Fruit fly (Drosophila melanogaster) whole organism, wandering third instar larva: ENCODE results near the gene CG9391.

Source experiments
- Abd-B ChIP-seq: fragments of >200 bp; optimal IDR thresholded peaks from 2 replicates; lab custom pipeline; 2017; ENCODE audit warnings: missing biosample characterization, missing genetic modification characterization
- CG32264 ChIP-seq: fragments of 200-800 bp; sonication (Bioruptor generic); optimal IDR thresholded peaks from 2 replicates; lab custom pipeline; 2016; ENCODE audit warnings: missing biosample characterization, missing genetic modification characterization
- CG9705 ChIP-seq: fragments of 200-800 bp; sonication (Bioruptor generic); optimal IDR thresholded peaks from 2 replicates; lab custom pipeline; 2018; ENCODE audit warnings: missing biosample characterization, mild to moderate bottlenecking, missing genetic modification characterization
- CrebA ChIP-seq: fragments of 200-800 bp; sonication (Bioruptor generic); optimal IDR thresholded peaks from 2 replicates; lab custom pipeline; 2016; ENCODE audit warnings: missing biosample characterization, mild to moderate bottlenecking, missing genetic modification characterization, borderline replicate concordance
- Dfd ChIP-seq: fragments of >200 bp; optimal IDR thresholded peaks from 2 replicates; lab custom pipeline; 2017; ENCODE audit warnings: missing biosample characterization, missing genetic modification characterization
- Dif ChIP-seq: fragments of 200-275, 200-300 bp; sonication (Bioruptor generic); optimal IDR thresholded peaks from 2 replicates; lab custom pipeline; 2018; ENCODE audit warnings: missing biosample characterization, missing genetic modification characterization; ENCODE audit not compliant: partially characterized antibody
- GATAd ChIP-seq: sonication (Bioruptor generic); optimal IDR thresholded peaks from 2 replicates; lab custom pipeline; 2016; ENCODE audit warnings: missing biosample characterization, missing genetic modification characterization
- HLH106 ChIP-seq: fragments of 200-800 bp; optimal IDR thresholded peaks from 3 replicates; lab custom pipeline; 2019; ENCODE audit warnings: missing biosample characterization, mild to moderate bottlenecking, missing genetic modification characterization, moderate library complexity
- Hnf4 ChIP-seq: fragments of 200-800 bp; sonication (Bioruptor generic); optimal IDR thresholded peaks from 2 replicates; lab custom pipeline; 2016; ENCODE audit warnings: missing biosample characterization, mild to moderate bottlenecking, missing genetic modification characterization
- Hr78 ChIP-seq: fragments of >200 bp; optimal IDR thresholded peaks from 2 replicates; lab custom pipeline; 2017; ENCODE audit warnings: missing biosample characterization, missing genetic modification characterization
- Hr83 ChIP-seq: fragments of 200-300 bp; sonication (Bioruptor generic); optimal IDR thresholded peaks from 2 replicates; lab custom pipeline; 2016; ENCODE audit warnings: missing biosample characterization, mild to moderate bottlenecking, missing genetic modification characterization, moderate library complexity; ENCODE audit not compliant: poor library complexity, severe bottlenecking
- Jra ChIP-seq: sonication (Bioruptor generic); optimal IDR thresholded peaks from 2 replicates; lab custom pipeline; 2016; ENCODE audit warnings: missing biosample characterization, missing genetic modification characterization
- Mio ChIP-seq: sonication (Bioruptor generic); optimal IDR thresholded peaks from 2 replicates; lab custom pipeline; 2016; ENCODE audit warnings: missing biosample characterization, missing genetic modification characterization
- Myc ChIP-seq: fragments of >200 bp; optimal IDR thresholded peaks from 2 replicates; lab custom pipeline; 2017
- N ChIP-seq: fragments of >200 bp; optimal IDR thresholded peaks from 2 replicates; lab custom pipeline; 2018; ENCODE audit warnings: missing biosample characterization, missing external identifiers, missing genetic modification characterization
- OdsH ChIP-seq: fragments of 200-800 bp; sonication (Bioruptor generic); optimal IDR thresholded peaks from 2 replicates; lab custom pipeline; 2016; ENCODE audit warnings: missing biosample characterization, mild to moderate bottlenecking, missing genetic modification characterization
- Rel ChIP-seq, 2 experiments: fragments of 200-800 bp; sonication (Bioruptor generic) in 1 of 2; optimal IDR thresholded peaks; 2 replicates in 1 of 2; 3 replicates in 1 of 2; lab custom pipeline; 2016 to 2019; ENCODE audit warnings: mild to moderate bottlenecking in 2 of 2, missing biosample characterization in 2 of 2, missing genetic modification characterization in 2 of 2, moderate library complexity in 1 of 2
- Sp1 ChIP-seq: fragments of 200-800 bp; sonication (Bioruptor generic); optimal IDR thresholded peaks from 3 replicates; lab custom pipeline; 2019; ENCODE audit warnings: missing biosample characterization, mild to moderate bottlenecking, missing genetic modification characterization, moderate library complexity
- Vsx2 ChIP-seq: fragments of 200-300, 225-300 bp; sonication (Bioruptor generic); optimal IDR thresholded peaks from 2 replicates; lab custom pipeline; 2018; ENCODE audit warnings: missing biosample characterization, missing genetic modification characterization; ENCODE audit not compliant: partially characterized antibody
- br ChIP-seq: fragments of 200-800 bp; sonication (Bioruptor generic); optimal IDR thresholded peaks from 2 replicates; lab custom pipeline; 2016; ENCODE audit warnings: missing biosample characterization, missing genetic modification characterization
- brk ChIP-seq: fragments of 200-800 bp; sonication (Bioruptor generic); optimal IDR thresholded peaks from 2 replicates; lab custom pipeline; 2016; ENCODE audit warnings: missing biosample characterization, mild to moderate bottlenecking, missing genetic modification characterization
- dl ChIP-seq, 2 experiments: fragments of 175-275, 200-275 bp in 1 of 2; fragments of 200-275 bp in 1 of 2; sonication (Bioruptor generic); optimal IDR thresholded peaks; lab custom pipeline; 2018; ENCODE audit warnings: mild to moderate bottlenecking in 2 of 2, missing biosample characterization in 2 of 2, missing genetic modification characterization in 2 of 2, moderate library complexity in 2 of 2; ENCODE audit not compliant: partially characterized antibody in 2 of 2, insufficient read depth in 1 of 2
- dmrt93B ChIP-seq: fragments of 200-800 bp; sonication (Bioruptor generic); optimal IDR thresholded peaks from 2 replicates; lab custom pipeline; 2018; ENCODE audit warnings: missing biosample characterization, mild to moderate bottlenecking, missing genetic modification characterization
- dsf ChIP-seq: sonication (Bioruptor generic); optimal IDR thresholded peaks from 2 replicates; lab custom pipeline; 2016; ENCODE audit warnings: missing biosample characterization, missing genetic modification characterization, borderline replicate concordance
- foxo ChIP-seq, 2 experiments: fragments of 200-800 bp; sonication (Bioruptor generic); optimal IDR thresholded peaks; 2 replicates in 1 of 2; 3 replicates in 1 of 2; lab custom pipeline; 2016 to 2017; ENCODE audit warnings: missing biosample characterization in 2 of 2, missing genetic modification characterization in 2 of 2
- fru ChIP-seq: fragments of 200-800 bp; sonication (Bioruptor generic); optimal IDR thresholded peaks from 3 replicates; lab custom pipeline; 2016; ENCODE audit warnings: missing biosample characterization, mild to moderate bottlenecking, missing genetic modification characterization
- h ChIP-seq: fragments of 200-800 bp; sonication (Bioruptor generic); optimal IDR thresholded peaks from 3 replicates; lab custom pipeline; 2016; ENCODE audit warnings: missing biosample characterization, mild to moderate bottlenecking, missing genetic modification characterization
- jim ChIP-seq: fragments of 175-275, 200-325 bp; sonication (Bioruptor generic); optimal IDR thresholded peaks from 2 replicates; lab custom pipeline; 2016; ENCODE audit warnings: missing biosample characterization, mild to moderate bottlenecking, missing genetic modification characterization
- lola ChIP-seq: fragments of >200 bp; optimal IDR thresholded peaks from 2 replicates; lab custom pipeline; 2017; ENCODE audit warnings: missing biosample characterization, missing genetic modification characterization
- pan ChIP-seq: fragments of >200 bp; optimal IDR thresholded peaks from 2 replicates; lab custom pipeline; 2017
- psq ChIP-seq: fragments of 200-800 bp; sonication (Bioruptor generic); optimal IDR thresholded peaks from 3 replicates; lab custom pipeline; 2017; ENCODE audit warnings: missing biosample characterization, mild to moderate bottlenecking, missing genetic modification characterization, moderate library complexity
- rgr ChIP-seq: fragments of 200-800 bp; sonication (Bioruptor generic); optimal IDR thresholded peaks from 3 replicates; lab custom pipeline; 2016; ENCODE audit warnings: missing biosample characterization, mild to moderate bottlenecking, missing genetic modification characterization
- sv ChIP-seq: fragments of 200-800 bp; sonication (Bioruptor generic); optimal IDR thresholded peaks from 3 replicates; lab custom pipeline; 2016; ENCODE audit warnings: missing biosample characterization, missing genetic modification characterization
- tai ChIP-seq: sonication (Bioruptor generic); optimal IDR thresholded peaks from 2 replicates; lab custom pipeline; 2016; ENCODE audit warnings: missing biosample characterization, missing genetic modification characterization
- usp ChIP-seq: fragments of >200 bp; optimal IDR thresholded peaks from 2 replicates; lab custom pipeline; 2017; ENCODE audit warnings: missing biosample characterization, missing genetic modification characterization
- woc ChIP-seq: sonication (Bioruptor generic); optimal IDR thresholded peaks from 2 replicates; lab custom pipeline; 2016; ENCODE audit warnings: missing biosample characterization, mild to moderate bottlenecking, missing genetic modification characterization

CG9391 gene

DNA sequence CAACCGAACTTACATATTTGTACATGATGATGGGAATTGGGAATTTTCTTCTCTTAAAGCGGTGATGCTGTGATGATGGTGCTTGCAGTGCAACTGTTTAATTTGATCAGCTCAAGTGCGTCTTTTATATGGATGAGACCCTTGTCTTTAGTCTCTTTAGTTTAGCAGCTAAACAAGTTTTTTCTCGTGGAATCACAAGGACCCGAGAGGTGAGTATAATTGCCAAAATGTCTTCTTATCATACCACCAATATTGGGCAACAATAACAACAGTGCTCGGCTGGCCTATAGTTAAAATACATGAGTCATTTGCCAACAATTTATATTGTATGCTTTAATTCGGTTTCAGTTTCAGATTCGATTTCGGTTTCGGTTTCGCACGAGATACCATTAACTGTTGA lies 29.6 kb upstream of the CG9391 start, which contains the start of gene Edg78E:
TSS of gene Edg78E (minus strand) at position 101 of the 400 bp plus-strand sequence.
- TF ChIP-seq psq: no peak
- TF ChIP-seq Dfd (GFP tag; lab: Kevin White, UChicago): no peak
- no peak for TF ChIP-seq CrebA (GFP tag; lab: Kevin White, UChicago)
- TF ChIP-seq Dif (GFP tag; lab: Kevin White, UChicago): no peak
- no peak for TF ChIP-seq Abd-B (GFP tag; lab: Kevin White, UChicago)
- TF ChIP-seq Hr83: no peak
- no peak for TF ChIP-seq Rel (GFP tag; optimal IDR thresholded peaks at IDR 0.05; lab: Kevin White, UChicago)
- TF ChIP-seq Rel (tag; optimal IDR thresholded peaks at IDR 0.05; lab: Kevin White, UChicago): no peak
- TF ChIP-seq GATAd: no peak
- no peak for TF ChIP-seq foxo (GFP tag; optimal IDR thresholded peaks at IDR 0.05; lab: Kevin White, UChicago)
- no peak for TF ChIP-seq HLH106 (tag; lab: Kevin White, UChicago)
- no peak for TF ChIP-seq CG32264
- no peak for TF ChIP-seq dsf (GFP tag; lab: Kevin White, UChicago)
- TF ChIP-seq woc (GFP tag; lab: Kevin White, UChicago): no peak
- TF ChIP-seq jim (GFP tag; lab: Kevin White, UChicago): no peak
- no peak for TF ChIP-seq h (GFP tag; lab: Kevin White, UChicago)

DNA sequence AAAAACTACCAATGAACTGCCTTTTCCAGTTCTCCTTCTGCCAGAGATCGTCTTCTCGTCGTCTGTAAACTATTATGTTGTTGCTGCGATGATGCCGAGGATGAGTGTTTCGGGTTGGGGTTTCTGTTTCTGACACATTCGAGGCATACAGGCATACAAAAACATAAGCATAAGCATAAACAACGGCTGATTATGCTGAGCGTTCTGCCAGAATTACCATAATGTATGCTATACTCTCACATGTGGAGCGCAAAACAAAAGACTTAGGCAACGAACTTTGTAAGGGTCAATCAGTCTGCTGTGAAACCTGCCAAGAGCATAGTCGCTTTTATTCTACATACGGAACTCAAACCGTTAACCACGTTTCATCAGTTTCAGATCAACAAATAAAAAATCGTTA lies 26.1 kb upstream of the CG9391 start, which contains the start of gene Cpr78Cb:
TSS of gene Cpr78Cb (plus strand) at position 291 of the 400 bp plus-strand sequence.
- TF ChIP-seq lola (no peak), Hr83 (no peak), sv (GFP tag; lab: Kevin White, UChicago) (no peak), Myc (no peak), Rel (GFP tag; optimal IDR thresholded peaks at IDR 0.05; lab: Kevin White, UChicago) (no peak), Rel (tag; optimal IDR thresholded peaks at IDR 0.05; lab: Kevin White, UChicago) (no peak), br (GFP tag; lab: Kevin White, UChicago) (no peak), usp (GFP tag; lab: Kevin White, UChicago) (no peak), dl (GFP tag; optimal IDR thresholded peaks at IDR 0.05; lab: Kevin White, UChicago; ENCODE audit: insufficient read depth in 1 of 2, partially characterized antibody in 2 of 2) (no peak), Dif (GFP tag; lab: Kevin White, UChicago) (no peak), Hnf4 (no peak), rgr (GFP tag; lab: Kevin White, UChicago) (no peak), dmrt93B (GFP tag; lab: Kevin White, UChicago) (no peak), fru (GFP tag; lab: Kevin White, UChicago) (no peak), psq (no peak), woc (GFP tag; lab: Kevin White, UChicago) (no peak), CG9705 (GFP tag; lab: Kevin White, UChicago) (no peak)

DNA sequence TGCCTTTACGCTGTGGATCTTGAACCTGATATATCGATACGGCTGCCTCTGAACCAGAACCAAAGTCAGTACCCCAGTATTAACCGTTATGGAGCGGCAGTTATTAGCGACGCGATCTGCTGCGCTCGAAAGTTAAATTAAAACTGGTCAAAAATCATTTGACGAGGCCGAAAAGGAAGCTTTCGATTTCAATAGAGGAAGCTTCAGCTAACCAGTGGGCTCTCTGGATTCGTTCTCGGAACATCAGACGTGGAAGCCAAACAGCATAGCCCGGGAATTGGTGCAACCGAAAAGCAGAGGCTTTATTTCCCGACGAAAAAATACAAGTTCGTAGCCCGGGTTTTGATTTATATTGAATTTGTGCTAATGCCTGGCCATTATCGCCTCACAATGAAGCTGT lies 24.6 kb upstream of the CG9391 start, which contains the start of gene Cpr78Ca:
TSS of gene Cpr78Ca (minus strand) at position 101 of the 400 bp plus-strand sequence.
- TF ChIP-seq dmrt93B (GFP tag; lab: Kevin White, UChicago) (no peak), dl (GFP tag; optimal IDR thresholded peaks at IDR 0.05; lab: Kevin White, UChicago; ENCODE audit: insufficient read depth in 1 of 2, partially characterized antibody in 2 of 2) (no peak), CG9705 (GFP tag; lab: Kevin White, UChicago) (no peak), Sp1 (GFP tag; lab: Kevin White, UChicago) (no peak), Myc (no peak), dsf (GFP tag; lab: Kevin White, UChicago) (no peak), Hr78 (GFP tag; lab: Kevin White, UChicago) (no peak), N (GFP tag; lab: Kevin White, UChicago) (no peak), GATAd (no peak), CG32264 (no peak), brk (GFP tag; lab: Kevin White, UChicago) (no peak), Dif (GFP tag; lab: Kevin White, UChicago) (no peak), Hnf4 (no peak), sv (GFP tag; lab: Kevin White, UChicago) (no peak), rgr (GFP tag; lab: Kevin White, UChicago) (no peak), Jra (GFP tag; lab: Kevin White, UChicago) (no peak), br (GFP tag; lab: Kevin White, UChicago) (no peak), Mio (GFP tag; lab: Kevin White, UChicago) (no peak), jim (GFP tag; lab: Kevin White, UChicago) (no peak), foxo (GFP tag; optimal IDR thresholded peaks at IDR 0.05; lab: Kevin White, UChicago) (no peak)

- no peak for TF ChIP-seq Sp1 (GFP tag; lab: Kevin White, UChicago)
- no peak for TF ChIP-seq Hr83
- no peak for TF ChIP-seq dl (GFP tag; optimal IDR thresholded peaks at IDR 0.05; lab: Kevin White, UChicago; ENCODE audit: insufficient read depth in 1 of 2, partially characterized antibody in 2 of 2)
- TF ChIP-seq Hnf4: no peak
- no peak for TF ChIP-seq psq
- TF ChIP-seq OdsH (GFP tag; lab: Kevin White, UChicago): no peak
- no peak for TF ChIP-seq Vsx2 (GFP tag; lab: Kevin White, UChicago)
- TF ChIP-seq h (GFP tag; lab: Kevin White, UChicago): no peak
- no peak for TF ChIP-seq pan (lab: Kevin White, UChicago)
- no peak for TF ChIP-seq CrebA (GFP tag; lab: Kevin White, UChicago)
- TF ChIP-seq woc (GFP tag; lab: Kevin White, UChicago): no peak
- no peak for TF ChIP-seq Mio (GFP tag; lab: Kevin White, UChicago)
- TF ChIP-seq br (GFP tag; lab: Kevin White, UChicago): no peak
- no peak for TF ChIP-seq fru (GFP tag; lab: Kevin White, UChicago)
- TF ChIP-seq tai: no peak
- TF ChIP-seq CG32264: no peak
- TF ChIP-seq foxo (GFP tag; optimal IDR thresholded peaks at IDR 0.05; lab: Kevin White, UChicago): no peak
Measured at dm6 chr3L:21291055-21291454, 22.9 kb upstream of the CG9391 start.
